Worm (Caenorhabditis elegans): Measurements from ENCODE around the gene T24F1.4.

Gene T24F1.4

DNA sequence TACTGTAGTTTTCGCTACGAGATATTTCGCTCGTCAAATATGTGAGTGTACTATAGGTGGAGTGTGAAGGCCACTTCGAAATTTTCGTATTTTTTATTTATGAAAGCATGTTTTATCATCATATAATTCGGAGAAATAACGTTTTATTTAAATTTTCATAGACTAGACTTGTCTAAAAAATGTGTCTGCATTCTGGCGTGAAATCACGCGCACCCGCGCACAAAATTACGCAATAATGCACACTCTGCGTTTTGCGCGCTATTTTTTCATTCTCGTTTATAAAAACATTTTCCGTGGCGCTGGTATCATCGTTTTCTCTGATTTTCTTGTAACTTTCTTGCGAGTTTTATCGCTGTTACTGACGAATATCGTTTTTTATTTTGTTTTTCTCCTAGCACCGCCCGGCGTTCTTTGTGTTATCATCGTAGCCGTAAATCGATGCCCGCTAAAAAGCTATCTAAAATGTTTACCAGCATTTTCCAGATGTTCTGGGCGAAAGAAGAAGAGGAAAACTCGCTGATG, 16.8 kb downstream of the T24F1.4 start, which contains the start of gene saps-1 (continued):
- TF ChIP-seq lir-3 (tag; optimal IDR thresholded peaks at IDR 0.05; ENCODE audit: poor library complexity) (no peak), fos-1 (tag; optimal IDR thresholded peaks at IDR 0.05) (no peak), hlh-4 (tag; optimal IDR thresholded peaks at IDR 0.05) (no peak), lin-13 (GFP tag; optimal IDR thresholded peaks at IDR 0.05) (no peak), dsc-1 (tag; optimal IDR thresholded peaks at IDR 0.05) (no peak), rnt-1 (tag; optimal IDR thresholded peaks at IDR 0.05) (peak; percentile 35), C16A3.4 (tag; optimal IDR thresholded peaks at IDR 0.05) (no peak), lin-14 (GFP tag; optimal IDR thresholded peaks at IDR 0.05) (no peak), vab-15 (tag; optimal IDR thresholded peaks at IDR 0.05) (no peak), unc-130 (tag; optimal IDR thresholded peaks at IDR 0.05) (no peak), hlh-17 (GFP tag; optimal IDR thresholded peaks at IDR 0.05; ENCODE audit: borderline replicate concordance) (no peak), nhr-76 (tag; optimal IDR thresholded peaks at IDR 0.05) (no peak), C04F5.9 (tag; optimal IDR thresholded peaks at IDR 0.05) (no peak), C34B4.2 (tag; optimal IDR thresholded peaks at IDR 0.05) (no peak), ceh-88 (GFP tag; IDR thresholded peaks at IDR 0.05) (no peak), fkh-4 (tag; optimal IDR thresholded peaks at IDR 0.05; ENCODE audit: borderline replicate concordance) (no peak), egl-27 (tag; optimal IDR thresholded peaks at IDR 0.05) (no peak), swsn-7 (tag; optimal IDR thresholded peaks at IDR 0.05) (no peak), ceh-63 (GFP tag; optimal IDR thresholded peaks at IDR 0.05) (no peak), lin-35 (GFP tag; optimal IDR thresholded peaks at IDR 0.05) (peak; percentile 25 to 58), ama-1 (optimal IDR thresholded peaks at IDR 0.05) (no peak), nhr-237 (tag; optimal IDR thresholded peaks at IDR 0.05) (no peak), elt-3 (tag; optimal IDR thresholded peaks at IDR 0.05) (peak in 1 of 6 experiments; percentile 14), grh-1 (GFP tag; IDR thresholded peaks at IDR 0.05) (no peak), fkh-10 (GFP tag; optimal IDR thresholded peaks at IDR 0.05) (no peak), Y116A8C.19 (tag; optimal IDR thresholded peaks at IDR 0.05; ENCODE audit: borderline replicate concordance) (no peak), jun-1 (tag; optimal IDR thresholded peaks at IDR 0.05) (no peak), aha-1 (tag; optimal IDR thresholded peaks at IDR 0.05) (no peak), mep-1 (tag; optimal IDR thresholded peaks at IDR 0.05) (peak; percentile 6), tlp-1 (tag; optimal IDR thresholded peaks at IDR 0.05) (no peak), zip-4 (GFP tag; optimal IDR thresholded peaks at IDR 0.05) (no peak), ces-1 (GFP tag; optimal IDR thresholded peaks at IDR 0.05) (no peak), ceh-82 (tag; optimal IDR thresholded peaks at IDR 0.05) (peak in 1 of 3 experiments; percentile 52), nhr-77 (tag; optimal IDR thresholded peaks at IDR 0.05) (no peak), tbx-2 (tag; optimal IDR thresholded peaks at IDR 0.05) (no peak), zag-1 (tag; optimal IDR thresholded peaks at IDR 0.05) (no peak), nhr-90 (tag; optimal IDR thresholded peaks at IDR 0.05; ENCODE audit: poor library complexity) (no peak), skn-1 (tag; optimal IDR thresholded peaks at IDR 0.05) (no peak), sox-4 (tag; optimal IDR thresholded peaks at IDR 0.05) (no peak), elt-2 (tag; optimal IDR thresholded peaks at IDR 0.05) (no peak), nhr-12 (tag; optimal IDR thresholded peaks at IDR 0.05) (no peak), mef-2 (tag; optimal IDR thresholded peaks at IDR 0.05) (no peak), nhr-19 (GFP tag; conservative IDR thresholded peaks at IDR 0.05) (no peak)

ce11 chrII:11293433-11293832, 20.6 kb downstream of the T24F1.4 start, which contains the start of gene C47G2.4:
Gene C47G2.4 (minus strand): TSS chrII:11293606.
- TF ChIP-seq ztf-11 (tag; optimal IDR thresholded peaks at IDR 0.05) = peak in 1 of 2 experiments; percentile 26
- TF ChIP-seq sptf-1 (tag; optimal IDR thresholded peaks at IDR 0.05) = no peak
- TF ChIP-seq nhr-12 (tag; optimal IDR thresholded peaks at IDR 0.05) = no peak
- TF ChIP-seq egl-13 (tag; optimal IDR thresholded peaks at IDR 0.05) = peak; percentile 11
- peak; percentile 24 for TF ChIP-seq snpc-4 (tag; optimal IDR thresholded peaks at IDR 0.05)
- TF ChIP-seq sox-4 (tag; optimal IDR thresholded peaks at IDR 0.05) = no peak
- no peak for TF ChIP-seq nhr-77 (tag; optimal IDR thresholded peaks at IDR 0.05)
- peak; percentile 55 for TF ChIP-seq isw-1 (GFP tag; IDR thresholded peaks at IDR 0.05)
- peak; percentile 55 for TF ChIP-seq tbx-2 (tag; optimal IDR thresholded peaks at IDR 0.05)
- TF ChIP-seq efl-3 (GFP tag; optimal IDR thresholded peaks at IDR 0.05) = no peak
- no peak for TF ChIP-seq alr-1 (tag; optimal IDR thresholded peaks at IDR 0.05; ENCODE audit: borderline replicate concordance)
- TF ChIP-seq lir-3 (tag; optimal IDR thresholded peaks at IDR 0.05; ENCODE audit: poor library complexity) = peak; percentile 70
- no peak for TF ChIP-seq pqm-1 (tag; optimal IDR thresholded peaks at IDR 0.05)
- TF ChIP-seq fkh-10 (GFP tag; optimal IDR thresholded peaks at IDR 0.05) = no peak
- TF ChIP-seq unc-62 (GFP tag; optimal IDR thresholded peaks at IDR 0.05) = no peak
- TF ChIP-seq ets-5 (GFP tag; IDR thresholded peaks at IDR 0.05) = no peak
- TF ChIP-seq unc-86 (tag; optimal IDR thresholded peaks at IDR 0.05) = peak; percentile 54
